Worm (Caenorhabditis elegans): ENCODE data around the gene coq-2.
A peak's percentile ranks its signal among the peaks of the same experiment; 100 is the strongest.

Gene coq-2

DNA sequence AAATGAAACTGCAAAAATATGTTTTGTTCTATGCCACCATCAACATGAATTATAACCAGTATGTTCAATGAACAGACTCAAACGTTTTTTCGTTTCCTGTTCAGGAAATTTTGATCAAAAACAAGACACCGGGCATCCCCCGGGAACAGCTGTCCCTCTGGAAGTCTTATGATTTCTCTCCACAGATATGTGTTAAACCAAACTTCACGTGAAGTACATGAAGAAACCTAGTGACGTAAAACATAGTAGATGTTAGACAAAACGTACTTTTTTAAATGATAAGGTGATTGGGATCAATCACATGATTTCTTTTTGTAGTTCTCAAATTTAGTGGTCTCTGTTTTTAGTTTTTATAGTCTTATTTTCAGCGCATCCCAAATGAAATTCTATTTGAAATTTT is 37.2 kb upstream of the coq-2 start (continued):
- TF ChIP-seq gei-8 (GFP tag; optimal IDR thresholded peaks at IDR 0.05) (no peak), Y48G9A.11 (GFP tag; IDR thresholded peaks at IDR 0.05) (no peak), nhr-42 (GFP tag; IDR thresholded peaks at IDR 0.05) (no peak), cey-2 (tag; optimal IDR thresholded peaks at IDR 0.05; ENCODE audit: borderline replicate concordance, insufficient read depth) (no peak), hlh-11 (tag; optimal IDR thresholded peaks at IDR 0.05) (peak; percentile 81), sdz-12 (GFP tag; optimal IDR thresholded peaks at IDR 0.05) (no peak), daf-19 (GFP tag; conservative IDR thresholded peaks at IDR 0.05) (no peak), nhr-28 (tag; optimal IDR thresholded peaks at IDR 0.05) (peak; percentile 80), lin-13 (GFP tag; optimal IDR thresholded peaks at IDR 0.05) (no peak), ZK546.5 (tag; optimal IDR thresholded peaks at IDR 0.05) (no peak), egl-27 (tag; optimal IDR thresholded peaks at IDR 0.05) (no peak), T20F7.1 (GFP tag; optimal IDR thresholded peaks at IDR 0.05) (peak; percentile 51), fos-1 (tag; optimal IDR thresholded peaks at IDR 0.05) (no peak), Y105C5A.15 (GFP tag; IDR thresholded peaks at IDR 0.05) (no peak), vab-7 (GFP tag; IDR thresholded peaks at IDR 0.05) (no peak), rbr-2 (tag; optimal IDR thresholded peaks at IDR 0.05) (no peak), unc-39 (tag; optimal IDR thresholded peaks at IDR 0.05) (no peak), madf-9 (GFP tag; conservative IDR thresholded peaks at IDR 0.05) (no peak), dve-1 (tag; optimal IDR thresholded peaks at IDR 0.05; ENCODE audit: insufficient read depth) (peak; percentile 61), ceh-62 (tag; optimal IDR thresholded peaks at IDR 0.05) (no peak), nhr-48 (tag; optimal IDR thresholded peaks at IDR 0.05) (peak; percentile 47), unc-62 (GFP tag; optimal IDR thresholded peaks at IDR 0.05 in 1 of 2) (peak in 1 of 2 experiments; percentile 72), unc-62 (tag; optimal IDR thresholded peaks at IDR 0.05) (no peak), egl-43 (GFP tag; IDR thresholded peaks at IDR 0.05) (no peak), jun-1 (tag; optimal IDR thresholded peaks at IDR 0.05) (no peak), nhr-41 (GFP tag; IDR thresholded peaks at IDR 0.05) (no peak), fkh-10 (GFP tag; optimal IDR thresholded peaks at IDR 0.05) (no peak), F10B5.3 (tag; optimal IDR thresholded peaks at IDR 0.05) (no peak), nhr-111 (GFP tag; optimal IDR thresholded peaks at IDR 0.05) (no peak), spr-1 (tag; optimal IDR thresholded peaks at IDR 0.05) (no peak), lin-38 (GFP tag; IDR thresholded peaks at IDR 0.05) (no peak), ztf-11 (tag; optimal IDR thresholded peaks at IDR 0.05) (no peak), mxl-3 (GFP tag; optimal IDR thresholded peaks at IDR 0.05) (no peak), F26F4.8 (GFP tag; conservative IDR thresholded peaks at IDR 0.05) (no peak), nhr-11 (tag; optimal IDR thresholded peaks at IDR 0.05) (peak; percentile 69), ceh-20 (GFP tag; IDR thresholded peaks at IDR 0.05) (peak; percentile 58; the same call in 1 of the 2 replicates), pha-4 (GFP tag; IDR thresholded peaks at IDR 0.05) (no peak), pha-4 (tag; optimal IDR thresholded peaks at IDR 0.05) (no peak), mxl-2 (GFP tag; conservative IDR thresholded peaks at IDR 0.05) (peak; percentile 60), aly-2 (tag; optimal IDR thresholded peaks at IDR 0.05) (no peak), ztf-7 (tag; optimal IDR thresholded peaks at IDR 0.05) (no peak), ceh-44 (GFP tag; IDR thresholded peaks at IDR 0.05) (no peak), ces-1 (GFP tag; optimal IDR thresholded peaks at IDR 0.05) (no peak), hif-1 (tag; optimal IDR thresholded peaks at IDR 0.05) (no peak), zag-1 (tag; optimal IDR thresholded peaks at IDR 0.05) (no peak), mep-1 (tag; optimal IDR thresholded peaks at IDR 0.05) (peak; percentile 39), lin-15B (tag; optimal IDR thresholded peaks at IDR 0.05) (no peak), dmd-6 (GFP tag; IDR thresholded peaks at IDR 0.05) (peak; percentile 74), snpc-1.2 (GFP tag; IDR thresholded peaks at IDR 0.05) (no peak), mdt-29 (GFP tag; IDR thresholded peaks at IDR 0.05) (no peak), aha-1 (tag) (no peak), php-3 (GFP tag; IDR thresholded peaks at IDR 0.05) (0 out of 2 replicates have a peak, but pooled peaks have one; percentile 38), lin-29 (GFP tag; IDR thresholded peaks at IDR 0.05) (no peak)

Data from whole organism, L4 larva.